Worm (Caenorhabditis elegans) whole organism, L2 larva: ENCODE data around the gene F34H10.1.

Source experiments
- alr-1 ChIP-seq: fragments of 150-350 bp; optimal IDR thresholded peaks from 2 replicates; lab custom pipeline; 2014; ENCODE audit warnings: missing biosample characterization, missing genetic modification characterization
- ceh-82 ChIP-seq: fragments of 150-350 bp; optimal IDR thresholded peaks from 2 replicates; lab custom pipeline; 2014; ENCODE audit warnings: missing biosample characterization, missing genetic modification characterization
- egl-27 ChIP-seq: sonication (generic microtip); optimal IDR thresholded peaks from 3 replicates; lab custom pipeline; 2017; ENCODE audit warnings: missing biosample characterization, missing genetic modification reagents, missing genetic modification characterization
- lin-39 ChIP-seq: fragments of 150-350 bp; optimal IDR thresholded peaks from 2 replicates; lab custom pipeline; 2014; ENCODE audit warnings: missing biosample characterization, missing genetic modification reagents, missing genetic modification characterization
- mbf-1 ChIP-seq: sonication (generic microtip); optimal IDR thresholded peaks from 2 replicates; lab custom pipeline; 2017; ENCODE audit warnings: missing biosample characterization, missing genetic modification characterization
- nhr-25 ChIP-seq: fragments of 150-350 bp; sonication (generic microtip); optimal IDR thresholded peaks from 3 replicates; lab custom pipeline; 2014; ENCODE audit warnings: missing biosample characterization, missing genetic modification characterization

DNA sequence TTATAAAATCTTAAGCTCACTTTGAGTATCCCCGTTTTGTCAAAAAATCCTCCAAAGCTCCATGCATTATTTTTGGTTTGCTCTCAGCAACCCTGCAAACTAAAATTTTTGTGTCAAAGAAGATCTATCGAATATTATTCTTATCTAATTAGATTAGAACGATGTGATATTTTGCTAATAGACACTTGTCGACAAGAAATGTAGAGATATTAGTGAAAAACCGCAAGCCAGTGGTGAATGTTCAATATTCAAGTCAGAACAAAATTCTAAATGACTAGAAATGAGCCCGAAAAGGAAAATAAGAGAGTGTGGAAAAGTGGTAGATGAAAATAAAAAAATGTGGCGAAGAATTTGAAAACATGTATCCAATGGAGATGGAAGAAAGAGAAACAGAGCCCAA lies 48.9 kb downstream of the F34H10.1 start, which contains the start of gene C43C3.4:
- TF ChIP-seq nhr-25 (no peak), alr-1 (no peak), ceh-82 (tag; lab: Kevin White, UChicago) (no peak), mbf-1 (tag; lab: Kevin White, UChicago) (no peak), egl-27 (tag; lab: Kevin White, UChicago) (no peak), lin-39 (tag; lab: Kevin White, UChicago) (no peak)
